Fruit fly (Drosophila melanogaster): ENCODE results near the gene CG12402.

Gene CG12402

dm6 chr3R:14140912-14141311, 32.8 kb upstream of the CG12402 start:
- TF ChIP-seq CG14655 (GFP tag; optimal IDR thresholded peaks at IDR 0.05), result no peak
- TF ChIP-seq CG12605 (GFP tag; IDR thresholded peaks at IDR 0.05), result peak; percentile 52; the same call in 1 of the 2 replicates

dm6 chr3R:14131972-14132371, 23.9 kb upstream of the CG12402 start, which contains the start of gene CG14356:
CG14356 (minus strand) TSS chr3R:14132072.
- TF ChIP-seq CG12605 (GFP tag; IDR thresholded peaks at IDR 0.05) (no peak), CG17806 (tag; optimal IDR thresholded peaks at IDR 0.05) (no peak), fd96Ca (GFP tag; IDR thresholded peaks at IDR 0.05) (no peak)

dm6 chr3R:14125479-14126121, 17.5 kb upstream of the CG12402 start, which contains the start of the genes 140up and Polr2B:
140up (minus strand) TSS chr3R:14125548.
Polr2B (plus strand) TSS chr3R:14125791.
- TF ChIP-seq Pif1A (GFP tag; optimal IDR thresholded peaks at IDR 0.05) (peak; percentile 69), CG10348 (GFP tag; IDR thresholded peaks at IDR 0.05) (peak; percentile 52), Ets98B (GFP tag; IDR thresholded peaks at IDR 0.05) (peak; percentile 85), Pif1B (GFP tag; optimal IDR thresholded peaks at IDR 0.05) (peak; percentile 80), gl (tag; optimal IDR thresholded peaks at IDR 0.05) (peak; percentile 46), CG12605 (GFP tag; IDR thresholded peaks at IDR 0.05) (peak; percentile 41; the same call in 1 of the 2 replicates), CG8301 (tag; optimal IDR thresholded peaks at IDR 0.05) (no peak), fd96Ca (GFP tag; IDR thresholded peaks at IDR 0.05) (peak; percentile 65), CG8159 (tag; optimal IDR thresholded peaks at IDR 0.05) (peak; percentile 91), D1 (tag; optimal IDR thresholded peaks at IDR 0.05) (peak; percentile 89), CG17806 (tag; optimal IDR thresholded peaks at IDR 0.05) (peak; percentile 82), CG9948 (tag; optimal IDR thresholded peaks at IDR 0.05) (peak; percentile 88), CG4496 (GFP tag; IDR thresholded peaks at IDR 0.05) (peak; percentile 89), CG15710 (tag; optimal IDR thresholded peaks at IDR 0.05) (peak; percentile 91), CG34367 (tag; optimal IDR thresholded peaks at IDR 0.05) (peak; percentile 84), EcR (GFP tag; optimal IDR thresholded peaks at IDR 0.05) (no peak), Snoo (tag; optimal IDR thresholded peaks at IDR 0.05) (peak; percentile 83), CG14655 (GFP tag; optimal IDR thresholded peaks at IDR 0.05) (no peak), rn (GFP tag; IDR thresholded peaks at IDR 0.05) (peak; percentile 85), CG32121 (GFP tag; IDR thresholded peaks at IDR 0.05) (peak; percentile 90), CG13204 (GFP tag; optimal IDR thresholded peaks at IDR 0.05) (no peak)

dm6 chr3R:14122347-14122812, 14.3 kb upstream of the CG12402 start, which contains the start of the genes Abi and twf:
Abi (minus strand) TSS chr3R:14122420.
twf (plus strand) TSS chr3R:14122654.
- TF ChIP-seq CG13204 (GFP tag; optimal IDR thresholded peaks at IDR 0.05) (no peak), CG15710 (tag; optimal IDR thresholded peaks at IDR 0.05) (peak; percentile 47), CG17806 (tag; optimal IDR thresholded peaks at IDR 0.05) (peak; percentile 44), CG32121 (GFP tag; IDR thresholded peaks at IDR 0.05) (peak; percentile 30; the same call in 1 of the 2 replicates), Snoo (tag; optimal IDR thresholded peaks at IDR 0.05) (no peak), fd96Ca (GFP tag; IDR thresholded peaks at IDR 0.05) (no peak), rn (GFP tag; IDR thresholded peaks at IDR 0.05) (no peak), D1 (tag; optimal IDR thresholded peaks at IDR 0.05) (no peak), CG8159 (tag; optimal IDR thresholded peaks at IDR 0.05) (peak; percentile 45), CG4496 (GFP tag; IDR thresholded peaks at IDR 0.05) (peak; percentile 31; the same call in 1 of the 3 replicates), EcR (GFP tag; optimal IDR thresholded peaks at IDR 0.05) (no peak), CG8301 (tag; optimal IDR thresholded peaks at IDR 0.05) (no peak), Ets98B (GFP tag; IDR thresholded peaks at IDR 0.05) (peak; percentile 35; the same call in 1 of the 2 replicates), CG14655 (GFP tag; optimal IDR thresholded peaks at IDR 0.05) (no peak), CG34367 (tag; optimal IDR thresholded peaks at IDR 0.05) (peak; percentile 29), CG12605 (GFP tag; IDR thresholded peaks at IDR 0.05) (no peak), Pif1B (GFP tag; optimal IDR thresholded peaks at IDR 0.05) (no peak), CG10348 (GFP tag; IDR thresholded peaks at IDR 0.05) (no peak), CG9948 (tag; optimal IDR thresholded peaks at IDR 0.05) (peak; percentile 35), gl (tag; optimal IDR thresholded peaks at IDR 0.05) (no peak), Pif1A (GFP tag; optimal IDR thresholded peaks at IDR 0.05) (no peak)

dm6 chr3R:14118350-14118749, 10.2 kb upstream of the CG12402 start, which contains the start of gene Kif19A:
Kif19A (minus strand) TSS chr3R:14118450.
- no peak for TF ChIP-seq D1 (tag; optimal IDR thresholded peaks at IDR 0.05)

- TF ChIP-seq CG4496 (GFP tag; IDR thresholded peaks at IDR 0.05) (no peak), rn (GFP tag; IDR thresholded peaks at IDR 0.05) (no peak), CG8159 (tag; optimal IDR thresholded peaks at IDR 0.05) (no peak), gl (tag; optimal IDR thresholded peaks at IDR 0.05) (no peak), CG9948 (tag; optimal IDR thresholded peaks at IDR 0.05) (no peak), Pif1B (GFP tag; optimal IDR thresholded peaks at IDR 0.05) (no peak), CG12605 (GFP tag; IDR thresholded peaks at IDR 0.05) (no peak), CG32121 (GFP tag; IDR thresholded peaks at IDR 0.05) (no peak), CG8301 (tag; optimal IDR thresholded peaks at IDR 0.05) (no peak), fd96Ca (GFP tag; IDR thresholded peaks at IDR 0.05) (no peak), EcR (GFP tag; optimal IDR thresholded peaks at IDR 0.05) (no peak), CG15710 (tag; optimal IDR thresholded peaks at IDR 0.05) (no peak), Ets98B (GFP tag; IDR thresholded peaks at IDR 0.05) (no peak), CG17806 (tag; optimal IDR thresholded peaks at IDR 0.05) (no peak), Snoo (tag; optimal IDR thresholded peaks at IDR 0.05) (no peak)
Measured at dm6 chr3R:14116088-14116487, 8.0 kb upstream of the CG12402 start.
